Worm (Caenorhabditis elegans) whole organism, L1 larva: ENCODE results near the gene nhr-131.
A peak's percentile ranks its signal among the peaks of the same experiment; 100 is the strongest.

Experiments used
- F16B12.6 ChIP-seq: fragments of 150-350 bp; optimal IDR thresholded peaks from 2 replicates; lab custom pipeline; 2014; ENCODE audit warnings: missing biosample characterization, missing genetic modification characterization
- aly-2 ChIP-seq: fragments of 150-350 bp; optimal IDR thresholded peaks from 2 replicates; lab custom pipeline; 2014; ENCODE audit warnings: missing biosample characterization, missing genetic modification characterization
- ama-1 ChIP-seq: fragments of 150-350 bp; optimal IDR thresholded peaks from 2 replicates; lab custom pipeline; 2014
- ceh-90 ChIP-seq: sonication (generic microtip); optimal IDR thresholded peaks from 2 replicates; lab custom pipeline; 2016; ENCODE audit warnings: missing genetic modification characterization, missing compliant biosample characterization
- ces-1 ChIP-seq: fragments of 150-350 bp; optimal IDR thresholded peaks from 2 replicates; lab custom pipeline; 2014; ENCODE audit warnings: missing biosample characterization, missing genetic modification reagents, missing genetic modification characterization
- dpl-1 ChIP-seq, 3 experiments: fragments of 150-350 bp in 2 of 3; sonication (generic microtip) in 1 of 3; optimal IDR thresholded peaks; 2 replicates each; lab custom pipeline; 2014 to 2017; ENCODE audit warnings: missing biosample characterization in 3 of 3, missing genetic modification characterization in 3 of 3, missing genetic modification reagents in 3 of 3
- efl-1 ChIP-seq, 4 experiments: fragments of 150-350 bp; optimal IDR thresholded peaks in 3 of 4; peaks in 1 of 4; 1 replicate in 1 of 4; 2 replicates in 3 of 4; lab custom pipeline; 2014; ENCODE audit warnings: missing biosample characterization in 2 of 4, missing genetic modification characterization in 2 of 4, missing genetic modification reagents in 2 of 4
- elt-3 ChIP-seq, 6 experiments: fragments of 150-350 bp in 1 of 6; sonication (generic microtip); optimal IDR thresholded peaks; 2 replicates each; lab custom pipeline; 2017 to 2018; ENCODE audit warnings: missing biosample characterization in 6 of 6, missing genetic modification characterization in 6 of 6, inconsistent platforms in 1 of 6
- fkh-10 ChIP-seq: sonication (generic microtip); optimal IDR thresholded peaks from 2 replicates; lab custom pipeline; 2017; ENCODE audit warnings: missing biosample characterization, missing genetic modification reagents, missing genetic modification characterization
- fos-1 ChIP-seq: fragments of 150-350 bp; optimal IDR thresholded peaks from 2 replicates; lab custom pipeline; 2014; ENCODE audit warnings: missing biosample characterization, missing genetic modification characterization
- grh-1 ChIP-seq: fragments of 200-800 bp; sonication (Bioruptor generic); IDR thresholded peaks from 2 replicates; pipeline ENCODE4 v1.3.6; 2022; ENCODE audit warnings: missing genetic modification reagents, missing genetic modification characterization, missing compliant biosample characterization
- hlh-17 ChIP-seq: fragments of 200-800 bp; sonication (Bioruptor generic); optimal IDR thresholded peaks from 2 replicates; lab custom pipeline; 2018; ENCODE audit warnings: missing genetic modification characterization, mild to moderate bottlenecking, missing compliant biosample characterization, moderate library complexity, borderline replicate concordance
- hlh-4 ChIP-seq: sonication (generic microtip); optimal IDR thresholded peaks from 2 replicates; lab custom pipeline; 2016; ENCODE audit warnings: mild to moderate bottlenecking, missing genetic modification characterization, missing compliant biosample characterization
- irx-1 ChIP-seq: sonication (generic microtip); optimal IDR thresholded peaks from 2 replicates; lab custom pipeline; 2016; ENCODE audit warnings: missing genetic modification characterization, missing compliant biosample characterization
- jun-1 ChIP-seq: fragments of 150-350 bp; optimal IDR thresholded peaks from 2 replicates; lab custom pipeline; 2014; ENCODE audit warnings: missing biosample characterization, missing genetic modification reagents, missing genetic modification characterization
- lin-13 ChIP-seq: fragments of 150-350 bp; optimal IDR thresholded peaks from 2 replicates; lab custom pipeline; 2014; ENCODE audit warnings: missing biosample characterization, missing genetic modification reagents, missing genetic modification characterization
- lin-14 ChIP-seq: fragments of 200-800 bp; sonication (Bioruptor generic); optimal IDR thresholded peaks from 2 replicates; lab custom pipeline; 2018; ENCODE audit warnings: mild to moderate bottlenecking, missing genetic modification characterization, moderate library complexity, missing compliant biosample characterization
- lsy-2 ChIP-seq, 2 experiments: fragments of 150-350 bp; optimal IDR thresholded peaks; 2 replicates each; lab custom pipeline; 2014; ENCODE audit warnings: missing biosample characterization in 2 of 2, missing genetic modification characterization in 2 of 2
- mdl-1 ChIP-seq, 2 experiments: fragments of 150-350 bp; optimal IDR thresholded peaks; 2 replicates each; lab custom pipeline; 2014 to 2017; ENCODE audit warnings: missing biosample characterization in 2 of 2, missing genetic modification characterization in 2 of 2, inconsistent platforms in 1 of 2
- nhr-11 ChIP-seq: fragments of 150-350 bp; optimal IDR thresholded peaks from 2 replicates; lab custom pipeline; 2014; ENCODE audit warnings: missing biosample characterization, missing genetic modification characterization
- nhr-12 ChIP-seq: sonication (generic microtip); optimal IDR thresholded peaks from 2 replicates; lab custom pipeline; 2017; ENCODE audit warnings: missing biosample characterization, missing genetic modification characterization
- nhr-20 ChIP-seq: sonication (generic microtip); optimal IDR thresholded peaks from 2 replicates; lab custom pipeline; 2016; ENCODE audit warnings: mild to moderate bottlenecking, missing genetic modification characterization, missing compliant biosample characterization
- nhr-28 ChIP-seq: fragments of 150-350 bp; optimal IDR thresholded peaks from 2 replicates; lab custom pipeline; 2014; ENCODE audit warnings: missing biosample characterization, missing genetic modification characterization
- nhr-85 ChIP-seq: sonication (generic microtip); peaks from one replicate; lab custom pipeline; 2016; ENCODE audit warnings: missing genetic modification characterization, inconsistent platforms, missing compliant biosample characterization
- nhr-90 ChIP-seq: sonication (generic microtip); optimal IDR thresholded peaks from 2 replicates; lab custom pipeline; 2016; ENCODE audit warnings: mild to moderate bottlenecking, missing genetic modification characterization, missing compliant biosample characterization; ENCODE audit not compliant: poor library complexity
- pax-3 ChIP-seq: fragments of 200-800 bp; sonication (Bioruptor generic); optimal IDR thresholded peaks from 2 replicates; lab custom pipeline; 2018; ENCODE audit warnings: mild to moderate bottlenecking, missing genetic modification characterization, moderate library complexity, missing compliant biosample characterization
- snpc-4 ChIP-seq: fragments of 150-350 bp; optimal IDR thresholded peaks from 2 replicates; lab custom pipeline; 2014; ENCODE audit warnings: missing biosample characterization, missing genetic modification characterization
- snu-23 ChIP-seq: sonication (generic microtip); optimal IDR thresholded peaks from 2 replicates; lab custom pipeline; 2016; ENCODE audit warnings: missing genetic modification characterization, missing compliant biosample characterization
- swsn-7 ChIP-seq: sonication (generic microtip); optimal IDR thresholded peaks from 2 replicates; lab custom pipeline; 2016; ENCODE audit warnings: missing genetic modification characterization, missing compliant biosample characterization
- unc-62 ChIP-seq: fragments of 150-350 bp; optimal IDR thresholded peaks from 2 replicates; lab custom pipeline; 2014; ENCODE audit warnings: missing biosample characterization, missing genetic modification reagents, missing genetic modification characterization
- unc-98 ChIP-seq: fragments of 200-800 bp; sonication (Bioruptor generic); IDR thresholded peaks from 2 replicates; pipeline ENCODE4 v1.3.6; 2022; ENCODE audit warnings: missing genetic modification characterization, missing compliant biosample characterization
- zip-4 ChIP-seq: fragments of 200-800 bp; sonication (Bioruptor generic); optimal IDR thresholded peaks from 2 replicates; lab custom pipeline; 2018; ENCODE audit warnings: mild to moderate bottlenecking, missing genetic modification characterization, moderate library complexity, missing compliant biosample characterization
- ztf-4 ChIP-seq: fragments of 150-350 bp; optimal IDR thresholded peaks from 2 replicates; lab custom pipeline; 2014; ENCODE audit warnings: missing biosample characterization, missing genetic modification characterization

nhr-131 gene

ce11 chrV:512420-512819 is 18.2 kb downstream of the nhr-131 start, which contains the start of gene srh-37:
Gene srh-37 (minus strand): TSS chrV:512520.
- no peak for TF ChIP-seq lsy-2 (tag; optimal IDR thresholded peaks at IDR 0.05; lab: Kevin White, UChicago)
- no peak for TF ChIP-seq zip-4 (GFP tag; lab: Kevin White, UChicago)
- TF ChIP-seq nhr-85 (tag; lab: Kevin White, UChicago), result no peak
- no peak for TF ChIP-seq ceh-90 (tag; lab: Kevin White, UChicago)
- no peak for TF ChIP-seq lin-14 (GFP tag; lab: Kevin White, UChicago)
- TF ChIP-seq grh-1 (GFP tag; lab: Robert Waterston, UW), result no peak
- TF ChIP-seq ztf-4 (tag; lab: Kevin White, UChicago), result no peak
- no peak for TF ChIP-seq F16B12.6 (tag; lab: Kevin White, UChicago)
- TF ChIP-seq fos-1, result no peak
- no peak for TF ChIP-seq ama-1 (lab: Kevin White, UChicago)
- TF ChIP-seq unc-98 (GFP tag; lab: Robert Waterston, UW), result no peak
- TF ChIP-seq snu-23 (GFP tag; lab: Kevin White, UChicago), result no peak
- TF ChIP-seq unc-62 (GFP tag; lab: Kevin White, UChicago), result no peak
- TF ChIP-seq nhr-11 (tag; lab: Kevin White, UChicago), result no peak
- no peak for TF ChIP-seq aly-2 (tag; lab: Kevin White, UChicago)
- no peak for TF ChIP-seq nhr-12 (tag; lab: Kevin White, UChicago)
- TF ChIP-seq dpl-1 (GFP tag; optimal IDR thresholded peaks at IDR 0.05; lab: Kevin White, UChicago), result no peak
- TF ChIP-seq nhr-20 (tag; lab: Kevin White, UChicago), result no peak

DNA sequence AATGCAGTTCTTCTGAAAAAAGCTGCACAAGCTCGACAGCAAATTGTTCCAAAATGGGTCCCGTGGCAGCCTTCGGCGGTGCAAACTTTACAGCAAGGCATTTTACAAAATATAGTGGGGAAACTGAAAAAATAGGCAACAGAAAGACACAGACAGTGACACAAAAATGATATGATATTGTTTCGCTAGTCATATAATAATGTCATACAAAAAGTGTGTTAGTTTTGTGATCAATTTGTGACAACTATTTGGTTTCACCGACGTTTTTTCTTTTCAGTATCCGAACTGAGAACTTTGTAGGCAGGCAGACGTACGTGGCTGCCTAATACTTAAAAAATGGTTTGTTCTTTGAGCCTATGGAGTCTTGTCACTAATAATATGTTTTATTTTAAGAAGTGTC is 25.3 kb downstream of the nhr-131 start, which contains the start of gene nhr-210:
TSS of gene nhr-210 (minus strand) at position 101 of the 400 bp plus-strand sequence.
- no peak for TF ChIP-seq hlh-17 (GFP tag; lab: Kevin White, UChicago)
- TF ChIP-seq swsn-7 (tag; lab: Kevin White, UChicago), result no peak
- peak; percentile 25 for TF ChIP-seq nhr-85 (tag; lab: Kevin White, UChicago)
- TF ChIP-seq efl-1 (optimal IDR thresholded peaks at IDR 0.05; lab: Kevin White, UChicago), result no peak
- peak in 1 of 2 experiments; percentile 36 for TF ChIP-seq efl-1 (GFP tag; optimal IDR thresholded peaks at IDR 0.05 in 1 of 2; lab: Kevin White, UChicago)
- TF ChIP-seq, all 84 proteins: peak for 2

ce11 chrV:521517-521916 is 27.3 kb downstream of the nhr-131 start, which contains the start of gene srw-107:
Gene srw-107 (minus strand): TSS chrV:521617.
- no peak for TF ChIP-seq nhr-20 (tag; lab: Kevin White, UChicago)
- no peak for TF ChIP-seq zip-4 (GFP tag; lab: Kevin White, UChicago)
- no peak for TF ChIP-seq ztf-4 (tag; lab: Kevin White, UChicago)
- no peak for TF ChIP-seq hlh-17 (GFP tag; lab: Kevin White, UChicago)
- TF ChIP-seq elt-3 (tag; optimal IDR thresholded peaks at IDR 0.05; lab: Kevin White, UChicago), result no peak
- no peak for TF ChIP-seq nhr-90 (tag; lab: Kevin White, UChicago)
- no peak for TF ChIP-seq mdl-1 (tag; optimal IDR thresholded peaks at IDR 0.05; lab: Kevin White, UChicago)
- no peak for TF ChIP-seq pax-3 (tag; lab: Kevin White, UChicago)
- no peak for TF ChIP-seq ces-1 (GFP tag; lab: Kevin White, UChicago)
- no peak for TF ChIP-seq fkh-10
- no peak for TF ChIP-seq snpc-4 (tag; lab: Kevin White, UChicago)
- no peak for TF ChIP-seq lin-13 (GFP tag; lab: Kevin White, UChicago)

ce11 chrV:524058-524457 is 29.9 kb downstream of the nhr-131 start, which contains the start of gene lipl-3:
Gene lipl-3 (minus strand): TSS chrV:524218.
- no peak for TF ChIP-seq irx-1 (tag; lab: Kevin White, UChicago)
- TF ChIP-seq nhr-28 (tag; lab: Kevin White, UChicago), result no peak
- TF ChIP-seq swsn-7 (tag; lab: Kevin White, UChicago), result no peak
- no peak for TF ChIP-seq hlh-4 (tag; lab: Kevin White, UChicago)
- no peak for TF ChIP-seq snpc-4 (tag; lab: Kevin White, UChicago)
- TF ChIP-seq jun-1 (tag; lab: Kevin White, UChicago), result no peak
